Fruit fly (Drosophila melanogaster): Measurements from ENCODE around the gene raskol.

dm6 chrX:17742592-17743364, 32.8 kb downstream of the raskol start:
- no peak for TF ChIP-seq ttk (optimal IDR thresholded peaks at IDR 0.05)
- no peak for TF ChIP-seq Sin3A (optimal IDR thresholded peaks at IDR 0.05)
- no peak for TF ChIP-seq insv (optimal IDR thresholded peaks at IDR 0.05)
- no peak for TF ChIP-seq Myc (optimal IDR thresholded peaks at IDR 0.05)
